Worm (Caenorhabditis elegans) whole organism, L1 larva: ENCODE results near the gene dhs-28.

ENCODE experiments used
- C34B4.2 ChIP-seq: sonication (generic microtip); optimal IDR thresholded peaks from 2 replicates; lab custom pipeline; 2017; ENCODE audit warnings: mild to moderate bottlenecking, missing genetic modification characterization, missing compliant biosample characterization
- aha-1 ChIP-seq: fragments of 150-350 bp; optimal IDR thresholded peaks from 2 replicates; lab custom pipeline; 2014; ENCODE audit warnings: missing biosample characterization, missing genetic modification characterization
- blmp-1 ChIP-seq: fragments of 150-350 bp; optimal IDR thresholded peaks from 2 replicates; lab custom pipeline; 2014; ENCODE audit warnings: missing biosample characterization, missing genetic modification characterization
- ceh-88 ChIP-seq: fragments of 200-800 bp; sonication (Bioruptor generic); IDR thresholded peaks from 2 replicates; pipeline ENCODE4 v1.3.6; 2022; ENCODE audit warnings: missing genetic modification characterization, missing compliant biosample characterization
- ces-1 ChIP-seq: fragments of 150-350 bp; optimal IDR thresholded peaks from 2 replicates; lab custom pipeline; 2014; ENCODE audit warnings: missing biosample characterization, missing genetic modification reagents, missing genetic modification characterization
- dpl-1 ChIP-seq, 3 experiments: fragments of 150-350 bp in 2 of 3; sonication (generic microtip) in 1 of 3; optimal IDR thresholded peaks; 2 replicates each; lab custom pipeline; 2014 to 2017; ENCODE audit warnings: missing biosample characterization in 3 of 3, missing genetic modification characterization in 3 of 3, missing genetic modification reagents in 3 of 3
- dsc-1 ChIP-seq: sonication (generic microtip); optimal IDR thresholded peaks from 2 replicates; lab custom pipeline; 2016; ENCODE audit warnings: mild to moderate bottlenecking, missing genetic modification characterization, missing compliant biosample characterization
- efl-1 ChIP-seq, 4 experiments: fragments of 150-350 bp; optimal IDR thresholded peaks in 3 of 4; peaks in 1 of 4; 1 replicate in 1 of 4; 2 replicates in 3 of 4; lab custom pipeline; 2014; ENCODE audit warnings: missing biosample characterization in 2 of 4, missing genetic modification characterization in 2 of 4, missing genetic modification reagents in 2 of 4
- egl-13 ChIP-seq: sonication (generic microtip); optimal IDR thresholded peaks from 2 replicates; lab custom pipeline; 2016; ENCODE audit warnings: missing genotype, missing genetic modification reagents, missing genetic modification characterization, missing compliant biosample characterization
- ets-5 ChIP-seq: fragments of 200-800 bp; sonication (Bioruptor generic); IDR thresholded peaks from 2 replicates; pipeline ENCODE4 v1.3.6; 2022; ENCODE audit warnings: missing genetic modification characterization, missing compliant biosample characterization
- fkh-4 ChIP-seq: sonication (generic microtip); optimal IDR thresholded peaks from 2 replicates; lab custom pipeline; 2016; ENCODE audit warnings: missing compliant biosample characterization, missing genetic modification characterization, borderline replicate concordance
- fkh-8 ChIP-seq: sonication (generic microtip); optimal IDR thresholded peaks from 2 replicates; lab custom pipeline; 2016; ENCODE audit warnings: mild to moderate bottlenecking, missing genetic modification characterization, missing compliant biosample characterization
- fos-1 ChIP-seq: fragments of 150-350 bp; optimal IDR thresholded peaks from 2 replicates; lab custom pipeline; 2014; ENCODE audit warnings: missing biosample characterization, missing genetic modification characterization
- grh-1 ChIP-seq: fragments of 200-800 bp; sonication (Bioruptor generic); IDR thresholded peaks from 2 replicates; pipeline ENCODE4 v1.3.6; 2022; ENCODE audit warnings: missing genetic modification reagents, missing genetic modification characterization, missing compliant biosample characterization
- hlh-17 ChIP-seq: fragments of 200-800 bp; sonication (Bioruptor generic); optimal IDR thresholded peaks from 2 replicates; lab custom pipeline; 2018; ENCODE audit warnings: missing genetic modification characterization, mild to moderate bottlenecking, missing compliant biosample characterization, moderate library complexity, borderline replicate concordance
- jun-1 ChIP-seq: fragments of 150-350 bp; optimal IDR thresholded peaks from 2 replicates; lab custom pipeline; 2014; ENCODE audit warnings: missing biosample characterization, missing genetic modification reagents, missing genetic modification characterization
- lin-13 ChIP-seq: fragments of 150-350 bp; optimal IDR thresholded peaks from 2 replicates; lab custom pipeline; 2014; ENCODE audit warnings: missing biosample characterization, missing genetic modification reagents, missing genetic modification characterization
- lin-14 ChIP-seq: fragments of 200-800 bp; sonication (Bioruptor generic); optimal IDR thresholded peaks from 2 replicates; lab custom pipeline; 2018; ENCODE audit warnings: mild to moderate bottlenecking, missing genetic modification characterization, moderate library complexity, missing compliant biosample characterization
- lin-35 ChIP-seq, 2 experiments: fragments of 150-350 bp; optimal IDR thresholded peaks; 2 replicates each; lab custom pipeline; 2014; ENCODE audit warnings: missing biosample characterization in 2 of 2, missing genetic modification characterization in 2 of 2, missing genetic modification reagents in 2 of 2
- lin-39 ChIP-seq: fragments of 150-350 bp; optimal IDR thresholded peaks from 2 replicates; lab custom pipeline; 2014; ENCODE audit warnings: missing biosample characterization, missing genetic modification reagents, missing genetic modification characterization
- lir-3 ChIP-seq: sonication (generic microtip); optimal IDR thresholded peaks from 2 replicates; lab custom pipeline; 2016; ENCODE audit warnings: mild to moderate bottlenecking, missing genetic modification characterization, moderate library complexity, missing compliant biosample characterization; ENCODE audit not compliant: poor library complexity
- lsy-2 ChIP-seq, 2 experiments: fragments of 150-350 bp; optimal IDR thresholded peaks; 2 replicates each; lab custom pipeline; 2014; ENCODE audit warnings: missing biosample characterization in 2 of 2, missing genetic modification characterization in 2 of 2
- mdl-1 ChIP-seq, 2 experiments: fragments of 150-350 bp; optimal IDR thresholded peaks; 2 replicates each; lab custom pipeline; 2014 to 2017; ENCODE audit warnings: missing biosample characterization in 2 of 2, missing genetic modification characterization in 2 of 2, inconsistent platforms in 1 of 2
- mef-2 ChIP-seq: fragments of 150-350 bp; optimal IDR thresholded peaks from 2 replicates; lab custom pipeline; 2014; ENCODE audit warnings: missing biosample characterization, missing genetic modification characterization
- mep-1 ChIP-seq: fragments of 150-350 bp; optimal IDR thresholded peaks from 2 replicates; lab custom pipeline; 2014; ENCODE audit warnings: missing biosample characterization, missing genetic modification characterization
- nhr-11 ChIP-seq: fragments of 150-350 bp; optimal IDR thresholded peaks from 2 replicates; lab custom pipeline; 2014; ENCODE audit warnings: missing biosample characterization, missing genetic modification characterization
- nhr-19 ChIP-seq: fragments of 200-800 bp; sonication (Bioruptor generic); conservative IDR thresholded peaks from 2 replicates; pipeline ENCODE4 v1.3.6; 2022; ENCODE audit warnings: missing genetic modification characterization, missing compliant biosample characterization
- nhr-20 ChIP-seq: sonication (generic microtip); optimal IDR thresholded peaks from 2 replicates; lab custom pipeline; 2016; ENCODE audit warnings: mild to moderate bottlenecking, missing genetic modification characterization, missing compliant biosample characterization
- nhr-47 ChIP-seq: sonication (generic microtip); optimal IDR thresholded peaks from 2 replicates; lab custom pipeline; 2016; ENCODE audit warnings: mild to moderate bottlenecking, missing genetic modification characterization, moderate library complexity, missing compliant biosample characterization
- nhr-71 ChIP-seq: sonication (generic microtip); optimal IDR thresholded peaks from 2 replicates; lab custom pipeline; 2016; ENCODE audit warnings: mild to moderate bottlenecking, missing genetic modification characterization, moderate library complexity, missing compliant biosample characterization
- nhr-84 ChIP-seq: sonication (generic microtip); optimal IDR thresholded peaks from 2 replicates; lab custom pipeline; 2017; ENCODE audit warnings: missing biosample characterization, missing genetic modification characterization
- pag-3 ChIP-seq: sonication (generic microtip); optimal IDR thresholded peaks from 2 replicates; lab custom pipeline; 2017; ENCODE audit warnings: missing genetic modification characterization, mild to moderate bottlenecking, missing compliant biosample characterization, antibody characterized with exemption, borderline replicate concordance; ENCODE audit not compliant: insufficient read depth
- pax-3 ChIP-seq: fragments of 200-800 bp; sonication (Bioruptor generic); optimal IDR thresholded peaks from 2 replicates; lab custom pipeline; 2018; ENCODE audit warnings: mild to moderate bottlenecking, missing genetic modification characterization, moderate library complexity, missing compliant biosample characterization
- pqm-1 ChIP-seq: sonication (generic microtip); optimal IDR thresholded peaks from 3 replicates; lab custom pipeline; 2017; ENCODE audit warnings: missing biosample characterization, missing genetic modification characterization
- skn-1 ChIP-seq: fragments of 150-350 bp; optimal IDR thresholded peaks from 2 replicates; lab custom pipeline; 2014; ENCODE audit warnings: missing biosample characterization, missing genetic modification characterization
- snu-23 ChIP-seq: sonication (generic microtip); optimal IDR thresholded peaks from 2 replicates; lab custom pipeline; 2016; ENCODE audit warnings: missing genetic modification characterization, missing compliant biosample characterization
- sox-4 ChIP-seq: sonication (generic microtip); optimal IDR thresholded peaks from 2 replicates; lab custom pipeline; 2016; ENCODE audit warnings: missing genetic modification characterization, missing compliant biosample characterization
- swsn-7 ChIP-seq: sonication (generic microtip); optimal IDR thresholded peaks from 2 replicates; lab custom pipeline; 2016; ENCODE audit warnings: missing genetic modification characterization, missing compliant biosample characterization
- tbx-2 ChIP-seq: sonication (generic microtip); optimal IDR thresholded peaks from 2 replicates; lab custom pipeline; 2016; ENCODE audit warnings: missing genetic modification characterization, missing compliant biosample characterization
- tlp-1 ChIP-seq: fragments of 150-350 bp; optimal IDR thresholded peaks from 2 replicates; lab custom pipeline; 2014; ENCODE audit warnings: missing biosample characterization, missing genetic modification characterization
- unc-130 ChIP-seq: fragments of 150-350 bp; optimal IDR thresholded peaks from 2 replicates; lab custom pipeline; 2017; ENCODE audit warnings: missing biosample characterization, missing genetic modification characterization, inconsistent platforms
- unc-30 ChIP-seq: sonication (generic microtip); optimal IDR thresholded peaks from 2 replicates; lab custom pipeline; 2017; ENCODE audit warnings: missing biosample characterization, missing genetic modification characterization
- unc-62 ChIP-seq: fragments of 150-350 bp; optimal IDR thresholded peaks from 2 replicates; lab custom pipeline; 2014; ENCODE audit warnings: missing biosample characterization, missing genetic modification reagents, missing genetic modification characterization
- unc-86 ChIP-seq: sonication (generic microtip); optimal IDR thresholded peaks from 2 replicates; lab custom pipeline; 2016; ENCODE audit warnings: missing genetic modification characterization, missing compliant biosample characterization
- vab-15 ChIP-seq: sonication (generic microtip); optimal IDR thresholded peaks from 2 replicates; lab custom pipeline; 2017; ENCODE audit warnings: missing genotype, mild to moderate bottlenecking, missing genetic modification characterization, missing compliant biosample characterization
- zag-1 ChIP-seq: fragments of 150-350 bp; optimal IDR thresholded peaks from 2 replicates; lab custom pipeline; 2014; ENCODE audit warnings: missing biosample characterization, missing genetic modification characterization
- ztf-11 ChIP-seq, 2 experiments: sonication (generic microtip); optimal IDR thresholded peaks; 2 replicates each; lab custom pipeline; 2016 to 2017; ENCODE audit warnings: missing genetic modification characterization in 2 of 2, missing biosample characterization in 1 of 2, missing compliant biosample characterization in 1 of 2

The dhs-28 gene

ce11 chrX:6799776-6800175 is 18.5 kb upstream of the dhs-28 start, which contains the start of gene M03A8.3:
Gene M03A8.3, plus strand, starts transcription at chrX:6800053.
- TF ChIP-seq fos-1 (tag; lab: Kevin White, UChicago) (no peak), fkh-4 (tag; lab: Kevin White, UChicago) (no peak), efl-1 (optimal IDR thresholded peaks at IDR 0.05; lab: Kevin White, UChicago) (no peak), efl-1 (GFP tag; optimal IDR thresholded peaks at IDR 0.05 in 1 of 2; lab: Kevin White, UChicago) (peak in 1 of 2 experiments; percentile 74)
- TF ChIP-seq, all 84 proteins: peak for 1

ce11 chrX:6801546-6801945 is 16.7 kb upstream of the dhs-28 start:
- TF ChIP-seq nhr-84 (tag; lab: Kevin White, UChicago) (no peak), grh-1 (no peak), efl-1 (optimal IDR thresholded peaks at IDR 0.05; lab: Kevin White, UChicago) (no peak), efl-1 (GFP tag; optimal IDR thresholded peaks at IDR 0.05 in 1 of 2; lab: Kevin White, UChicago) (no peak), aha-1 (tag; lab: Kevin White, UChicago) (no peak), lir-3 (tag; lab: Kevin White, UChicago) (no peak), hlh-17 (GFP tag; lab: Kevin White, UChicago) (no peak), lin-13 (GFP tag; lab: Kevin White, UChicago) (no peak), nhr-11 (no peak), unc-30 (no peak), unc-130 (no peak), lin-39 (tag; lab: Kevin White, UChicago) (no peak), pag-3 (tag; lab: Kevin White, UChicago) (no peak), ceh-88 (no peak), ztf-11 (tag; optimal IDR thresholded peaks at IDR 0.05; lab: Kevin White, UChicago) (no peak), swsn-7 (no peak), tlp-1 (no peak), zag-1 (tag; lab: Kevin White, UChicago) (no peak), lsy-2 (tag; optimal IDR thresholded peaks at IDR 0.05; lab: Kevin White, UChicago) (no peak)

ce11 chrX:6804405-6804804 is 13.8 kb upstream of the dhs-28 start:
- no peak for TF ChIP-seq ets-5
- TF ChIP-seq efl-1 (optimal IDR thresholded peaks at IDR 0.05; lab: Kevin White, UChicago) = no peak
- peak in 1 of 2 experiments; percentile 91 for TF ChIP-seq efl-1 (GFP tag; optimal IDR thresholded peaks at IDR 0.05 in 1 of 2; lab: Kevin White, UChicago)
- TF ChIP-seq pax-3 (tag; lab: Kevin White, UChicago) = peak; percentile 4
- TF ChIP-seq egl-13 = peak; percentile 12
- no peak for TF ChIP-seq lin-14 (GFP tag; lab: Kevin White, UChicago)
- peak in 1 of 2 experiments; percentile 25 for TF ChIP-seq lin-35 (GFP tag; optimal IDR thresholded peaks at IDR 0.05; lab: Kevin White, UChicago)
- TF ChIP-seq unc-62 = no peak
- TF ChIP-seq snu-23 = no peak
- peak; percentile 6 for TF ChIP-seq mep-1 (tag; lab: Kevin White, UChicago)
- no peak for TF ChIP-seq lin-39 (tag; lab: Kevin White, UChicago)
- peak; percentile 37 for TF ChIP-seq nhr-20 (tag; lab: Kevin White, UChicago)
- no peak for TF ChIP-seq pqm-1
- TF ChIP-seq sox-4 (tag; lab: Kevin White, UChicago) = peak; percentile 7
- no peak for TF ChIP-seq nhr-19
- no peak for TF ChIP-seq lin-13 (GFP tag; lab: Kevin White, UChicago)
- TF ChIP-seq fkh-8 = peak; percentile 71
- peak; percentile 51 for TF ChIP-seq nhr-47

- TF ChIP-seq lin-35 (GFP tag; optimal IDR thresholded peaks at IDR 0.05; lab: Kevin White, UChicago) (peak; percentile 94 to 96), blmp-1 (tag; lab: Kevin White, UChicago) (peak; percentile 57), dsc-1 (tag; lab: Kevin White, UChicago) (peak; percentile 10), nhr-71 (tag; lab: Kevin White, UChicago) (peak; percentile 83), aha-1 (tag; lab: Kevin White, UChicago) (no peak), tlp-1 (no peak), ceh-88 (no peak), ztf-11 (tag; optimal IDR thresholded peaks at IDR 0.05; lab: Kevin White, UChicago) (no peak), mdl-1 (tag; optimal IDR thresholded peaks at IDR 0.05; lab: Kevin White, UChicago) (peak in 1 of 2 experiments; percentile 71), ces-1 (GFP tag; lab: Kevin White, UChicago) (no peak), ets-5 (no peak), tbx-2 (tag; lab: Kevin White, UChicago) (peak; percentile 50), vab-15 (tag; lab: Kevin White, UChicago) (no peak), dpl-1 (GFP tag; optimal IDR thresholded peaks at IDR 0.05; lab: Kevin White, UChicago) (peak; percentile 92 to 94 (median 92)), mef-2 (tag; lab: Kevin White, UChicago) (no peak), jun-1 (tag; lab: Kevin White, UChicago) (peak; percentile 18), mep-1 (tag; lab: Kevin White, UChicago) (peak; percentile 56), lsy-2 (tag; optimal IDR thresholded peaks at IDR 0.05; lab: Kevin White, UChicago) (peak; percentile 47 to 72), unc-86 (peak; percentile 41), skn-1 (tag; lab: Kevin White, UChicago) (peak; percentile 83), C34B4.2 (tag; lab: Kevin White, UChicago) (no peak)
Measured at ce11 chrX:6804857-6805256, 13.4 kb upstream of the dhs-28 start.
